Worm (Caenorhabditis elegans): Measurements from ENCODE around the gene Y75B12B.1.
A peak's percentile ranks its signal among the peaks of the same experiment; 100 is the strongest.

The Y75B12B.1 gene

ce11 chrV:15190903-15191302, 6.4 kb downstream of the Y75B12B.1 start, which contains the start of gene Y75B12B.11 (continued):
- TF ChIP-seq D1046.2 (GFP tag; IDR thresholded peaks at IDR 0.05) (peak; percentile 96), nhr-111 (GFP tag; optimal IDR thresholded peaks at IDR 0.05) (peak; percentile 98), daf-8 (GFP tag; IDR thresholded peaks at IDR 0.05) (peak; percentile 91), ceh-20 (GFP tag; IDR thresholded peaks at IDR 0.05) (peak; percentile 89), egl-27 (tag; optimal IDR thresholded peaks at IDR 0.05) (no peak), hif-1 (tag; optimal IDR thresholded peaks at IDR 0.05) (peak; percentile 39 to 66), F10B5.3 (tag; optimal IDR thresholded peaks at IDR 0.05) (peak; percentile 85), Y105C5A.15 (GFP tag; IDR thresholded peaks at IDR 0.05) (peak; percentile 94), tag-97 (GFP tag; IDR thresholded peaks at IDR 0.05) (no peak), snpc-4 (tag; optimal IDR thresholded peaks at IDR 0.05) (no peak), nhr-28 (tag; optimal IDR thresholded peaks at IDR 0.05) (peak; percentile 23), aha-1 (tag) (peak; percentile 98), unc-130 (GFP tag; optimal IDR thresholded peaks at IDR 0.05) (peak; percentile 92), mdl-1 (tag; optimal IDR thresholded peaks at IDR 0.05) (no peak), dmd-6 (GFP tag; IDR thresholded peaks at IDR 0.05) (peak; percentile 80), mxl-3 (GFP tag; optimal IDR thresholded peaks at IDR 0.05) (peak; percentile 81), jun-1 (tag; optimal IDR thresholded peaks at IDR 0.05) (peak; percentile 57), sdz-12 (GFP tag; optimal IDR thresholded peaks at IDR 0.05) (peak; percentile 91), dve-1 (tag; optimal IDR thresholded peaks at IDR 0.05; ENCODE audit: insufficient read depth) (peak; percentile 93), lin-39 (tag; optimal IDR thresholded peaks at IDR 0.05) (no peak), lir-3 (tag; optimal IDR thresholded peaks at IDR 0.05) (peak; percentile 88), set-16 (GFP tag; IDR thresholded peaks at IDR 0.05) (peak; percentile 85)

ce11 chrV:15191971-15192370, 7.5 kb downstream of the Y75B12B.1 start:
- TF ChIP-seq rbr-2 (tag; optimal IDR thresholded peaks at IDR 0.05) (no peak), ztf-7 (tag; optimal IDR thresholded peaks at IDR 0.05) (no peak), nhr-102 (tag; optimal IDR thresholded peaks at IDR 0.05) (no peak), unc-62 (GFP tag; optimal IDR thresholded peaks at IDR 0.05 in 1 of 2) (peak in 1 of 2 experiments; percentile 93), unc-62 (tag; optimal IDR thresholded peaks at IDR 0.05) (no peak), sdz-12 (GFP tag; optimal IDR thresholded peaks at IDR 0.05) (no peak), ZK546.5 (tag; optimal IDR thresholded peaks at IDR 0.05) (no peak)

ce11 chrV:15192377-15192776, 7.9 kb downstream of the Y75B12B.1 start, which contains the start of gene plc-2:
plc-2 (plus strand) TSS chrV:15192572.
- TF ChIP-seq dve-1 (tag; optimal IDR thresholded peaks at IDR 0.05; ENCODE audit: insufficient read depth) = peak; percentile 78
- TF ChIP-seq lin-15B (tag; optimal IDR thresholded peaks at IDR 0.05) = no peak
- TF ChIP-seq mxl-3 (GFP tag; optimal IDR thresholded peaks at IDR 0.05) = peak; percentile 24
- TF ChIP-seq set-16 (GFP tag; IDR thresholded peaks at IDR 0.05) = no peak
- TF ChIP-seq lir-3 (tag; optimal IDR thresholded peaks at IDR 0.05) = no peak
- peak; percentile 35 for TF ChIP-seq mes-2 (tag; optimal IDR thresholded peaks at IDR 0.05; ENCODE audit: poor library complexity, severe bottlenecking)
- TF ChIP-seq nhr-77 (tag; optimal IDR thresholded peaks at IDR 0.05) = peak; percentile 31
- no peak for TF ChIP-seq T20F7.1 (GFP tag; optimal IDR thresholded peaks at IDR 0.05)
- no peak for TF ChIP-seq egl-43 (GFP tag; IDR thresholded peaks at IDR 0.05)
- no peak for TF ChIP-seq lin-1 (GFP tag; IDR thresholded peaks at IDR 0.05)
- TF ChIP-seq ceh-28 (tag; optimal IDR thresholded peaks at IDR 0.05) = no peak
- peak; percentile 13 for TF ChIP-seq mep-1 (tag; optimal IDR thresholded peaks at IDR 0.05)
- TF ChIP-seq nhr-28 (tag; optimal IDR thresholded peaks at IDR 0.05) = peak; percentile 82
- TF ChIP-seq snpc-4 (tag; optimal IDR thresholded peaks at IDR 0.05) = no peak
- TF ChIP-seq lin-38 (GFP tag; IDR thresholded peaks at IDR 0.05) = peak; percentile 35; the same call in 1 of the 2 replicates
- TF ChIP-seq unc-62 (GFP tag; optimal IDR thresholded peaks at IDR 0.05 in 1 of 2) = peak in 1 of 2 experiments; percentile 13
- TF ChIP-seq unc-62 (tag; optimal IDR thresholded peaks at IDR 0.05) = no peak
- peak; percentile 44 for TF ChIP-seq hlh-30 (tag; optimal IDR thresholded peaks at IDR 0.05; ENCODE audit: insufficient read depth)
- peak; percentile 84 for TF ChIP-seq pqm-1 (tag; optimal IDR thresholded peaks at IDR 0.05)
- TF ChIP-seq dmd-6 (GFP tag; IDR thresholded peaks at IDR 0.05) = peak; percentile 76
- peak; percentile 81 for TF ChIP-seq nhr-6 (tag; optimal IDR thresholded peaks at IDR 0.05)
- no peak for TF ChIP-seq daf-16 (GFP tag; optimal IDR thresholded peaks at IDR 0.05)
- TF ChIP-seq daf-16 (tag; optimal IDR thresholded peaks at IDR 0.05) = peak; percentile 44
- no peak for TF ChIP-seq F44E2.7 (GFP tag; IDR thresholded peaks at IDR 0.05)
- TF ChIP-seq hlh-11 (tag; optimal IDR thresholded peaks at IDR 0.05) = peak; percentile 88
- no peak for TF ChIP-seq pha-4 (GFP tag; IDR thresholded peaks at IDR 0.05)
- TF ChIP-seq pha-4 (tag; optimal IDR thresholded peaks at IDR 0.05) = peak; percentile 32
